Fruit fly (Drosophila melanogaster) whole organism, pupa: Measurements from ENCODE around the gene Pgls.

Experiments used
- CG10348 ChIP-seq: fragments of 200-800 bp; sonication (Bioruptor generic); IDR thresholded peaks from 2 replicates; pipeline ENCODE4 v1.3.6; 2022; ENCODE audit warnings: missing biosample characterization, missing genetic modification characterization
- CG12605 ChIP-seq: fragments of 200-800 bp; sonication (Bioruptor generic); IDR thresholded peaks from 2 replicates; pipeline ENCODE4 v1.3.6; 2022; ENCODE audit warnings: missing biosample characterization, missing genetic modification characterization
- CG13204 ChIP-seq: fragments of 200-800 bp; sonication (Bioruptor generic); optimal IDR thresholded peaks from 2 replicates; lab custom pipeline; 2018; ENCODE audit warnings: missing biosample characterization, mild to moderate bottlenecking, missing genetic modification characterization, moderate library complexity
- CG14655 ChIP-seq: fragments of 200-800 bp; sonication (Bioruptor generic); optimal IDR thresholded peaks from 3 replicates; lab custom pipeline; 2017; ENCODE audit warnings: mild to moderate bottlenecking, missing biosample characterization, missing genetic modification reagents, missing genetic modification characterization
- CG15710 ChIP-seq: fragments of 200-800 bp; sonication (Bioruptor generic); optimal IDR thresholded peaks from 2 replicates; lab custom pipeline; 2018; ENCODE audit warnings: missing biosample characterization, mild to moderate bottlenecking, missing genetic modification characterization, moderate library complexity
- CG17806 ChIP-seq: fragments of 200-800 bp; sonication (Bioruptor generic); optimal IDR thresholded peaks from 2 replicates; lab custom pipeline; 2018; ENCODE audit warnings: missing biosample characterization, mild to moderate bottlenecking, missing genetic modification characterization, moderate library complexity
- CG32121 ChIP-seq: fragments of 200-800 bp; sonication (Bioruptor generic); IDR thresholded peaks from 2 replicates; pipeline ENCODE4 v1.3.6; 2022; ENCODE audit warnings: missing biosample characterization, missing genetic modification characterization
- CG34367 ChIP-seq: fragments of 200-800 bp; sonication (Bioruptor generic); optimal IDR thresholded peaks from 2 replicates; lab custom pipeline; 2018; ENCODE audit warnings: missing biosample characterization, mild to moderate bottlenecking, missing genetic modification characterization
- CG4496 ChIP-seq: fragments of 200-800 bp; sonication (Bioruptor generic); IDR thresholded peaks from 3 replicates; pipeline ENCODE4 v1.3.6; 2022; ENCODE audit warnings: missing biosample characterization, missing genetic modification characterization
- CG8159 ChIP-seq: fragments of 200-800 bp; sonication (Bioruptor generic); optimal IDR thresholded peaks from 3 replicates; lab custom pipeline; 2018; ENCODE audit warnings: missing biosample characterization, mild to moderate bottlenecking, missing genetic modification characterization, moderate library complexity
- CG8301 ChIP-seq: fragments of 200-800 bp; sonication (Bioruptor generic); optimal IDR thresholded peaks from 2 replicates; lab custom pipeline; 2018; ENCODE audit warnings: missing biosample characterization, mild to moderate bottlenecking, missing genetic modification characterization
- CG9948 ChIP-seq: fragments of 200-800 bp; sonication (Bioruptor generic); optimal IDR thresholded peaks from 2 replicates; lab custom pipeline; 2018; ENCODE audit warnings: missing biosample characterization, mild to moderate bottlenecking, missing genetic modification characterization, moderate library complexity
- EcR ChIP-seq: fragments of 200-800 bp; sonication (Bioruptor generic); optimal IDR thresholded peaks from 3 replicates; lab custom pipeline; 2019; ENCODE audit warnings: missing biosample characterization, missing genetic modification characterization, mild to moderate bottlenecking, moderate library complexity, missing genetic modification reagents
- Ets98B ChIP-seq: fragments of 200-800 bp; sonication (Bioruptor generic); IDR thresholded peaks from 2 replicates; pipeline ENCODE4 v1.3.6; 2022; ENCODE audit warnings: missing biosample characterization, missing genetic modification characterization
- Pif1A ChIP-seq: fragments of 200-800 bp; sonication (Bioruptor generic); optimal IDR thresholded peaks from 3 replicates; lab custom pipeline; 2016; ENCODE audit warnings: missing biosample characterization, missing genetic modification characterization
- Pif1B ChIP-seq: fragments of 200-800 bp; sonication (Bioruptor generic); optimal IDR thresholded peaks from 3 replicates; lab custom pipeline; 2016; ENCODE audit warnings: missing biosample characterization, missing genetic modification characterization
- Snoo ChIP-seq: fragments of 200-800 bp; sonication (Bioruptor generic); optimal IDR thresholded peaks from 3 replicates; lab custom pipeline; 2017; ENCODE audit warnings: missing biosample characterization, mild to moderate bottlenecking, missing genetic modification characterization, inconsistent platforms
- fd96Ca ChIP-seq: fragments of 200-800 bp; sonication (Bioruptor generic); IDR thresholded peaks from 3 replicates; pipeline ENCODE4 v1.3.6; 2022; ENCODE audit warnings: missing biosample characterization, missing genetic modification characterization
- gl ChIP-seq: fragments of 200-800 bp; sonication (Bioruptor generic); optimal IDR thresholded peaks from 2 replicates; lab custom pipeline; 2018; ENCODE audit warnings: missing biosample characterization, mild to moderate bottlenecking, missing genetic modification characterization
- rn ChIP-seq: fragments of 200-800 bp; sonication (Bioruptor generic); IDR thresholded peaks from 2 replicates; pipeline ENCODE4 v1.3.6; 2022; ENCODE audit warnings: missing biosample characterization, missing genetic modification characterization

Gene Pgls

dm6 chrX:10857376-10857775 is 10.1 kb downstream of the Pgls start, which contains the start of the genes sofe and CG2186:
Gene sofe, minus strand, starts transcription at chrX:10857413.
Gene CG2186, plus strand, starts transcription at chrX:10857655.
- peak; percentile 7 for TF ChIP-seq CG9948 (tag; lab: Kevin White, UChicago)
- no peak for TF ChIP-seq CG32121 (GFP tag; lab: Robert Waterston, UW)
- no peak for TF ChIP-seq Snoo (tag; lab: Kevin White, UChicago)

- TF ChIP-seq EcR (GFP tag; lab: Kevin White, UChicago) (peak; percentile 18), CG9948 (tag; lab: Kevin White, UChicago) (no peak), CG8159 (tag; lab: Kevin White, UChicago) (no peak), CG12605 (GFP tag; lab: Robert Waterston, UW) (no peak), CG34367 (no peak)
- TF ChIP-seq, all 21 proteins: peak for 1
Observed at dm6 chrX:10857853-10858252, 10.6 kb downstream of the Pgls start.

dm6 chrX:10865580-10866331 is 18.5 kb downstream of the Pgls start:
- no peak for TF ChIP-seq fd96Ca (GFP tag; lab: Robert Waterston, UW)
- no peak for TF ChIP-seq CG13204 (GFP tag; lab: Kevin White, UChicago)
- TF ChIP-seq, all 21 proteins: peak for 0

- TF ChIP-seq Pif1B (no peak), Snoo (tag; lab: Kevin White, UChicago) (no peak)
Observed at dm6 chrX:10867692-10868091, 20.5 kb downstream of the Pgls start.

- TF ChIP-seq CG13204 (GFP tag; lab: Kevin White, UChicago) (no peak), rn (no peak), CG14655 (GFP tag; lab: Kevin White, UChicago) (no peak), CG4496 (GFP tag; lab: Robert Waterston, UW) (no peak), CG12605 (GFP tag; lab: Robert Waterston, UW) (no peak), gl (tag; lab: Kevin White, UChicago) (no peak), CG8159 (tag; lab: Kevin White, UChicago) (no peak)
Observed at dm6 chrX:10869045-10869444, 21.8 kb downstream of the Pgls start, which contains the start of gene CG2157. Gene CG2157, plus strand, starts transcription at chrX:10869284.

dm6 chrX:10876451-10876850 is 29.2 kb downstream of the Pgls start:
- TF ChIP-seq CG4496 (GFP tag; lab: Robert Waterston, UW): no peak
- TF ChIP-seq CG13204 (GFP tag; lab: Kevin White, UChicago): no peak
- no peak for TF ChIP-seq CG32121 (GFP tag; lab: Robert Waterston, UW)

dm6 chrX:10877087-10877935 is 30.1 kb downstream of the Pgls start, which contains the start of gene CG1637:
Gene CG1637, minus strand, starts transcription at chrX:10877893.
- TF ChIP-seq CG4496 (GFP tag; lab: Robert Waterston, UW) (peak; percentile 55), CG9948 (tag; lab: Kevin White, UChicago) (peak; percentile 16), Ets98B (GFP tag; lab: Robert Waterston, UW) (0 out of 2 replicates have a peak, but pooled peaks have one; percentile 9), CG17806 (tag; lab: Kevin White, UChicago) (peak; percentile 18), CG12605 (GFP tag; lab: Robert Waterston, UW) (peak; percentile 29; the same call in 1 of the 2 replicates), CG32121 (GFP tag; lab: Robert Waterston, UW) (0 out of 2 replicates have a peak, but pooled peaks have one; percentile 20), CG34367 (no peak), CG10348 (GFP tag; lab: Robert Waterston, UW) (no peak), CG8301 (peak; percentile 32), gl (tag; lab: Kevin White, UChicago) (no peak), Pif1A (GFP tag; lab: Kevin White, UChicago) (no peak), CG15710 (peak; percentile 3), EcR (GFP tag; lab: Kevin White, UChicago) (no peak)
